Worm (Caenorhabditis elegans) whole organism, L2 larva: ENCODE data around the gene F59B2.15.

Experiments used
- C34F6.9 ChIP-seq: fragments of 150-350 bp; optimal IDR thresholded peaks from 2 replicates; lab custom pipeline; 2014; ENCODE audit warnings: missing biosample characterization, missing genetic modification characterization
- ZK546.5 ChIP-seq: sonication (generic microtip); optimal IDR thresholded peaks from 2 replicates; lab custom pipeline; 2017; ENCODE audit warnings: missing biosample characterization, missing genetic modification characterization
- aly-2 ChIP-seq: fragments of 150-350 bp; optimal IDR thresholded peaks from 2 replicates; lab custom pipeline; 2014; ENCODE audit warnings: missing biosample characterization, missing genetic modification characterization
- ama-1 ChIP-seq: fragments of 150-350 bp; optimal IDR thresholded peaks from 2 replicates; lab custom pipeline; 2018; ENCODE audit warnings: inconsistent platforms
- blmp-1 ChIP-seq: sonication (generic microtip); optimal IDR thresholded peaks from 2 replicates; lab custom pipeline; 2017; ENCODE audit warnings: missing genetic modification characterization, mild to moderate bottlenecking, missing compliant biosample characterization, antibody characterized with exemption, moderate library complexity; ENCODE audit not compliant: insufficient read depth
- ceh-16 ChIP-seq: fragments of 150-350 bp; optimal IDR thresholded peaks from 2 replicates; lab custom pipeline; 2014; ENCODE audit warnings: missing biosample characterization, missing genetic modification characterization
- crh-2 ChIP-seq: sonication (generic microtip); optimal IDR thresholded peaks from 2 replicates; lab custom pipeline; 2017; ENCODE audit warnings: missing biosample characterization, missing genetic modification characterization
- dmd-4 ChIP-seq: sonication (generic microtip); optimal IDR thresholded peaks from 2 replicates; lab custom pipeline; 2017; ENCODE audit warnings: missing biosample characterization, missing genetic modification characterization
- egl-27 ChIP-seq: sonication (generic microtip); optimal IDR thresholded peaks from 3 replicates; lab custom pipeline; 2017; ENCODE audit warnings: missing biosample characterization, missing genetic modification reagents, missing genetic modification characterization
- elt-1 ChIP-seq: fragments of 150-350 bp; optimal IDR thresholded peaks from 2 replicates; lab custom pipeline; 2014; ENCODE audit warnings: missing biosample characterization, missing genetic modification characterization
- fos-1 ChIP-seq: fragments of 150-350 bp; optimal IDR thresholded peaks from 2 replicates; lab custom pipeline; 2014; ENCODE audit warnings: missing biosample characterization, missing genetic modification characterization
- gmeb-1 ChIP-seq: fragments of 150-350 bp; optimal IDR thresholded peaks from 2 replicates; lab custom pipeline; 2014; ENCODE audit warnings: missing biosample characterization, missing genetic modification characterization
- lin-11 ChIP-seq: fragments of 150-350 bp; sonication (generic microtip); optimal IDR thresholded peaks from 2 replicates; lab custom pipeline; 2014; ENCODE audit warnings: missing biosample characterization, missing genetic modification characterization, inconsistent platforms, mixed read lengths
- lin-39 ChIP-seq: fragments of 150-350 bp; optimal IDR thresholded peaks from 2 replicates; lab custom pipeline; 2014; ENCODE audit warnings: missing biosample characterization, missing genetic modification reagents, missing genetic modification characterization
- lsy-2 ChIP-seq, 2 experiments: fragments of 150-350 bp in 1 of 2; sonication (generic microtip) in 1 of 2; optimal IDR thresholded peaks; 2 replicates each; lab custom pipeline; 2014 to 2017; ENCODE audit warnings: missing biosample characterization in 2 of 2, missing genetic modification characterization in 2 of 2
- mbf-1 ChIP-seq: sonication (generic microtip); optimal IDR thresholded peaks from 2 replicates; lab custom pipeline; 2017; ENCODE audit warnings: missing biosample characterization, missing genetic modification characterization
- mdl-1 ChIP-seq, 2 experiments: fragments of 150-350 bp in 1 of 2; sonication (generic microtip) in 1 of 2; optimal IDR thresholded peaks; 2 replicates each; lab custom pipeline; 2017; ENCODE audit warnings: missing biosample characterization in 2 of 2, missing genetic modification characterization in 2 of 2
- nhr-10 ChIP-seq: sonication (generic microtip); optimal IDR thresholded peaks from 2 replicates; lab custom pipeline; 2017; ENCODE audit warnings: missing biosample characterization, missing genetic modification characterization
- nhr-11 ChIP-seq: fragments of 150-350 bp; optimal IDR thresholded peaks from 2 replicates; lab custom pipeline; 2014; ENCODE audit warnings: missing biosample characterization, missing genetic modification characterization
- nhr-12 ChIP-seq: fragments of 150-350 bp; optimal IDR thresholded peaks from 2 replicates; lab custom pipeline; 2014; ENCODE audit warnings: missing biosample characterization, missing genetic modification characterization
- nhr-129 ChIP-seq: fragments of 150-350 bp; optimal IDR thresholded peaks from 2 replicates; lab custom pipeline; 2014; ENCODE audit warnings: missing biosample characterization, missing genetic modification characterization
- nhr-21 ChIP-seq: fragments of 150-350 bp; optimal IDR thresholded peaks from 2 replicates; lab custom pipeline; 2014; ENCODE audit warnings: missing biosample characterization, missing genetic modification characterization
- nhr-23 ChIP-seq: fragments of 150-350 bp; optimal IDR thresholded peaks from 2 replicates; lab custom pipeline; 2014; ENCODE audit warnings: missing biosample characterization, missing genetic modification reagents, missing genetic modification characterization
- nhr-237 ChIP-seq: fragments of 150-350 bp; optimal IDR thresholded peaks from 2 replicates; lab custom pipeline; 2014; ENCODE audit warnings: missing biosample characterization, missing genetic modification characterization
- nhr-6 ChIP-seq: fragments of 150-350 bp; optimal IDR thresholded peaks from 2 replicates; lab custom pipeline; 2014; ENCODE audit warnings: missing biosample characterization, missing genetic modification characterization
- nhr-77 ChIP-seq: fragments of 150-350 bp; optimal IDR thresholded peaks from 2 replicates; lab custom pipeline; 2014; ENCODE audit warnings: missing biosample characterization, missing genetic modification characterization
- peb-1 ChIP-seq: fragments of 150-350 bp; optimal IDR thresholded peaks from 2 replicates; lab custom pipeline; 2014; ENCODE audit warnings: missing biosample characterization, missing genetic modification characterization
- sem-4 ChIP-seq: fragments of 150-350 bp; optimal IDR thresholded peaks from 2 replicates; lab custom pipeline; 2014; ENCODE audit warnings: missing biosample characterization, missing genetic modification reagents, missing genetic modification characterization
- sma-3 ChIP-seq: sonication (generic microtip); optimal IDR thresholded peaks from 2 replicates; lab custom pipeline; 2016; ENCODE audit warnings: missing genetic modification reagents, missing genetic modification characterization, missing compliant biosample characterization
- snpc-4 ChIP-seq: fragments of 150-350 bp; optimal IDR thresholded peaks from 2 replicates; lab custom pipeline; 2014; ENCODE audit warnings: missing biosample characterization, missing genetic modification characterization
- unc-39 ChIP-seq: fragments of 150-350 bp; optimal IDR thresholded peaks from 2 replicates; lab custom pipeline; 2014; ENCODE audit warnings: missing biosample characterization, missing genetic modification characterization
- unc-55 ChIP-seq: fragments of 150-350 bp; sonication (generic microtip); optimal IDR thresholded peaks from 3 replicates; lab custom pipeline; 2014; ENCODE audit warnings: missing biosample characterization, missing genetic modification reagents, missing genetic modification characterization
- unc-62 ChIP-seq: fragments of 150-350 bp; optimal IDR thresholded peaks from 2 replicates; lab custom pipeline; 2014; ENCODE audit warnings: missing biosample characterization, missing genetic modification reagents, missing genetic modification characterization
- ztf-11 ChIP-seq: sonication (generic microtip); optimal IDR thresholded peaks from 2 replicates; lab custom pipeline; 2017; ENCODE audit warnings: missing biosample characterization, missing genetic modification characterization
- ztf-4 ChIP-seq: fragments of 150-350 bp; optimal IDR thresholded peaks from 2 replicates; lab custom pipeline; 2014; ENCODE audit warnings: missing biosample characterization, missing genetic modification characterization

The F59B2.15 gene

DNA sequence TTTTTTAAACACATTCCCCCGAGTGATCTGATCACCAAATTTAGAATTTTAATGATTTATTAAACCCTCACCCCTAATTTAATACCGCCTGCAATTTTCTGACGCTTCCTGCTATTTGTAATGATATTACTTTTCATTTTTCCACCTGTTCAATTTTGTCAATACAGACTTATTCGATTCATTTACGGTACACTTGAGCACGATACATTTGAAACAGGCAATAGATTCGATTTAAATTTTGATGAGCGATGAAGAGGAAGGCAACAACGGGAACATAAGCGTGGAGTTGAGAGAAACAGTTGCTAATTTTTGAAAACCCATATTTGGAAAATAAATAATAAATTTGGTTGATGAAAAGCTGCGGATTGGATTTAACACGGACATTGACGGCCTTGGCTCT, 2.2 kb upstream of the F59B2.15 start:
- no peak for TF ChIP-seq ama-1 (lab: Kevin White, UChicago)
- no peak for TF ChIP-seq unc-62 (GFP tag; lab: Kevin White, UChicago)
- no peak for TF ChIP-seq gmeb-1 (tag; lab: Kevin White, UChicago)
- TF ChIP-seq ceh-16 (tag; lab: Kevin White, UChicago): no peak
- no peak for TF ChIP-seq nhr-237 (tag; lab: Kevin White, UChicago)
- no peak for TF ChIP-seq sma-3 (GFP tag; lab: Kevin White, UChicago)
- no peak for TF ChIP-seq mbf-1 (tag; lab: Kevin White, UChicago)
- TF ChIP-seq lin-11 (tag; lab: Kevin White, UChicago): no peak
- no peak for TF ChIP-seq crh-2 (tag; lab: Kevin White, UChicago)
- TF ChIP-seq peb-1: no peak

DNA sequence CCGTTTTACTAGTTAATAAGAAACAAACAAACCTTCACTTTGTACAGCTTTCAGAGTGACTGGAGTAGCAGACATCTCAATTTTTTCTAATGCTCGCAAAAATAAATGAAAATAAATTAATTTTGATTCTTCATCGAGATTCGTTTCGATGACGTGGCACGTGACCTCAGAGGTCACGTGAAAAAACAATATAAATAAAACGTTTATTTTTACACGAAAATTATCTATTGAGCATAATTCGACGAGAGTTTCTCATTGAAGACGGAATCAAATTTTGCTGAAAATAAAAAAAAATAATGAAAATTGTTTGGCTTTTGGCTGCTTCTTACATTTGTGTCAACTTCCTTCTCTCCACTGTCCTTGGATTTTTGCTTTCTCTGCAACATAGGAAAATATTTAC, 546 bp downstream of the F59B2.15 start, which contains the start of gene rpn-6.2:
TSS of gene rpn-6.2 (minus strand) at position 101 of the 400 bp plus-strand sequence.
- no peak for TF ChIP-seq gmeb-1 (tag; lab: Kevin White, UChicago)
- no peak for TF ChIP-seq egl-27 (tag; lab: Kevin White, UChicago)
- TF ChIP-seq nhr-11: no peak
- no peak for TF ChIP-seq blmp-1 (tag; lab: Kevin White, UChicago)
- no peak for TF ChIP-seq ztf-11 (tag; lab: Kevin White, UChicago)
- no peak for TF ChIP-seq nhr-10 (tag; lab: Kevin White, UChicago)
- no peak for TF ChIP-seq mdl-1 (tag; optimal IDR thresholded peaks at IDR 0.05; lab: Kevin White, UChicago)
- no peak for TF ChIP-seq sma-3 (GFP tag; lab: Kevin White, UChicago)
- no peak for TF ChIP-seq nhr-237 (tag; lab: Kevin White, UChicago)

DNA sequence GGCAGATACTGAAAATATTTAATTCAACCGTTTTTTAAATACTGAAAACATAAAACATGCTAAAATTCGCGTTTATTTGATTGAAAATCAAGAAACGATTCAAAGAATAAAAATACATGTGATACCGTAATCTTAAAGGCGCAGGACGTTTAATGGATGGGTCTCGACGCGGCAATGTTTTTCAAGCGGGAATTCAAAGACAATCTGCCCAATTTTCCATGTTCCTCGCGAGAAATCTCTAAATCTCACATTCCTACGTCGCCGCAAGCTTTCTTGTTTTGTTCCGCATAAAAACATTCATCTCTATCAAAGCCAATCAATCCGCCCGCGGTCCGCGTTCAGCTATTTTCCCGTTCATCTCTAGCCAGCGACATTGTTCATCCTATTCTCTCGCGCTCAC, 954 bp downstream of the F59B2.15 start:
- TF ChIP-seq unc-62 (GFP tag; lab: Kevin White, UChicago) (no peak), nhr-77 (tag; lab: Kevin White, UChicago) (no peak), ztf-4 (tag; lab: Kevin White, UChicago) (no peak), nhr-237 (tag; lab: Kevin White, UChicago) (no peak), sma-3 (GFP tag; lab: Kevin White, UChicago) (no peak), nhr-6 (tag; lab: Kevin White, UChicago) (no peak)

DNA sequence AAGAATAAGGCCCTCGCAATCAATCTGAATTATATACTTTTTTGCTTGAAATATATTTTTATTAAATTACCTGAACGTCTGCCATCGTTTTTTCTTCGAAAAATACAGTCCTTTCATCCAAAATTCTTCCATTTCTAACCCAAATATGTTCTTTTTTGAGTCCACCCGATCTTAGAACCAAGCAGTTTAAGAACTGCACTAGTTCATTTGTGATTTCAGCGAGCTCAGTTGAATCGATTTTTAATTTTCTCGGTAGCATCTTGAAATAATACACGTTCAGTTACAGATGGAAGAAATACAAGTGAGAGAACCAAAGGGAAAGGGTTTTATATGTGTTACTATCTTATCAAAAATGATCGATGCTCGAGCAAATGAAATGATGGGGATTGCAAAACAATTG, 2.9 kb downstream of the F59B2.15 start, which contains the start of gene F59B2.3:
TSS of gene F59B2.3 (minus strand) at position 259 of the 400 bp plus-strand sequence.
- TF ChIP-seq snpc-4 (tag; lab: Kevin White, UChicago) (no peak), unc-39 (tag; lab: Kevin White, UChicago) (no peak), nhr-12 (tag; lab: Kevin White, UChicago) (no peak)

DNA sequence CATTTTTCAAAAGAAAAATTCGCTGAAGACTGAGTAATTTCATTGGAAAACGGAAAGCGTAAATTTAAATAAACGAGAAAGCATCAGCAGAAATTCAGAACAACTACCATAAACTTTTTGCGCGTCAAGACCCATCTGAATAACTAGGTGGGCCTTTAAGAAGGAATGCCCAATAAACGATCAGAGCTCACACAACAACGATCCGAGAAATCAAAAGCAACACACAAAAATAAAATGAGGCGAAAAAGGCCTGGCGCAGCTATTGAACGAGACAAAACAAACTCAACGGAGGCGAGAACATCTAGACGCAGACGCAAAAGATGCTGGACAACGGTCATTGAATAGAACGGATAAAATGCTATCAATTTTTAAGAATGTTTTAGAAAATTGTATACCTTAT, 3.6 kb downstream of the F59B2.15 start:
- TF ChIP-seq nhr-10 (tag; lab: Kevin White, UChicago) (no peak), snpc-4 (tag; lab: Kevin White, UChicago) (no peak), nhr-129 (tag; lab: Kevin White, UChicago) (no peak), ztf-11 (tag; lab: Kevin White, UChicago) (no peak), elt-1 (tag; lab: Kevin White, UChicago) (no peak), sem-4 (tag; lab: Kevin White, UChicago) (no peak), lsy-2 (tag; optimal IDR thresholded peaks at IDR 0.05; lab: Kevin White, UChicago) (no peak), ZK546.5 (tag; lab: Kevin White, UChicago) (no peak), ztf-4 (tag; lab: Kevin White, UChicago) (no peak), nhr-77 (tag; lab: Kevin White, UChicago) (no peak), nhr-237 (tag; lab: Kevin White, UChicago) (no peak), C34F6.9 (tag; lab: Kevin White, UChicago) (no peak), lin-39 (no peak), ceh-16 (tag; lab: Kevin White, UChicago) (no peak), nhr-21 (tag; lab: Kevin White, UChicago) (no peak), nhr-11 (no peak)

DNA sequence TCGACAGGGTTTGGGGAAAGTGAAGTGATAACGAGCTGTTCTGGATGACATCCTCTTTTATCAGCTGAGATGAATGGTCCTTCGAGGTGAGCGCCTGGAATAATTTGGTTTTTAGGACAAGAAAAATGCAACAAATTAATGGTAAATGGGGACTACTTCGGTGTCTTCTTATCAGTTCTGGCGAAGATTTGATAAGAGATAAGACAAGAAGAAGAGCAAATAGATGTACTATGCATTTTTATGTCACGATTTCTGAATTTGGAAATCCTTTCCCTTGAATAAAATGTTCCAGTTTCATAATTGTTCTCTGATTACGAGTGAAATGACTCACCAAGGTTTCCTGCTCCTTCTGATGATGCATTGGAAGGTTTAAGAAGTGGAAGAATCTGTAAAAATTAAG, 4.6 kb downstream of the F59B2.15 start:
- TF ChIP-seq sma-3 (GFP tag; lab: Kevin White, UChicago): no peak
- no peak for TF ChIP-seq nhr-11
- no peak for TF ChIP-seq aly-2
- TF ChIP-seq fos-1 (tag; lab: Kevin White, UChicago): peak; percentile 84
- no peak for TF ChIP-seq unc-55
- no peak for TF ChIP-seq nhr-129 (tag; lab: Kevin White, UChicago)
- TF ChIP-seq sem-4 (tag; lab: Kevin White, UChicago): no peak
- TF ChIP-seq dmd-4 (tag; lab: Kevin White, UChicago): no peak
- TF ChIP-seq nhr-23 (tag; lab: Kevin White, UChicago): no peak
